Fruit fly (Drosophila melanogaster): ENCODE data around the gene wap.

The wap gene

dm6 chrX:22487667-22488593 lies 32.7 kb upstream of the wap start (continued):
- TF ChIP-seq CG8632 (GFP tag; optimal IDR thresholded peaks at IDR 0.05) (no peak), Met (GFP tag; optimal IDR thresholded peaks at IDR 0.05) (peak; percentile 22), CG6276 (GFP tag; optimal IDR thresholded peaks at IDR 0.05) (peak; percentile 16), CG9139 (GFP tag; optimal IDR thresholded peaks at IDR 0.05) (peak; percentile 14), CG8319 (GFP tag; optimal IDR thresholded peaks at IDR 0.05) (no peak), topi (GFP tag; optimal IDR thresholded peaks at IDR 0.05) (peak; percentile 16), CG3919 (GFP tag; optimal IDR thresholded peaks at IDR 0.05) (peak; percentile 39), fd85E (GFP tag; optimal IDR thresholded peaks at IDR 0.05) (no peak), CG15336 (GFP tag; IDR thresholded peaks at IDR 0.05) (peak; percentile 37), Eip93F (GFP tag; optimal IDR thresholded peaks at IDR 0.05) (no peak)

DNA sequence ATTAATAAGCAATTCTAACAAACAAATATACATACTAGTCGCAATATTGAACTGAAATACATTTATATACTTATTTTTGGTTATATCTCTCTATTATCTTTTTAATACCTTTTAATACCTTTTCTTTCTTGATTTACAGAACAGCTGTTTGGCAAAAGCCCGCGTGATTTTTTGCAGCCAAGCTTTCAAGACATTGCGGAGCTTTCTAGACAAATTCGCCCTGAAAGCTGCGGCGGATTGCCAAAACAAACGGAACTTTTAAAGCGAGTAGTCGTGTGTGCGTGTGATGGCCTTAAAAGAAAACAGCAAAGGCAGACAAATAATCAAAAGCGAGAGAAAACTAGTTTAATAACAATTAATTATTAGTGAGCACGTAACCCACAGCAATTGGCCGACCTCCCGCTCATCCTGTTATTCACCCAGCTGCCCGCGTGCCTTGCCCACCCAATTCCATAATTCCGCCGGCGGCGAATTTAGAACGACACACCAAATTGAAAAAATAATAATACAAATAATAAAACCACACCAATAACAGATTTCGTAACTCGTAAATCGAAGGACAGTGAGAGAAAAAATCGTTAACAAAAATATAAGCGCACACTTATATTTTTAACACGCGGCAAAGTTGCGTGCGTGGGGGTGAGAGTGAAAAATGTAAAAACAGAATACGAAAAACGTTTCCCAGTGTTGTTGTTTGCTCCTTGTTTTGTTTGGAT lies 31.9 kb upstream of the wap start:
- no peak for TF ChIP-seq topi (GFP tag; optimal IDR thresholded peaks at IDR 0.05)
- TF ChIP-seq CG8119 (GFP tag; IDR thresholded peaks at IDR 0.05): 0 out of 3 replicates have a peak, but pooled peaks have one; percentile 10
- TF ChIP-seq CG6792 (GFP tag; optimal IDR thresholded peaks at IDR 0.05): no peak
- TF ChIP-seq ss (GFP tag; optimal IDR thresholded peaks at IDR 0.05): peak in 1 of 2 experiments; percentile 31
- TF ChIP-seq vri (GFP tag; optimal IDR thresholded peaks at IDR 0.05): peak; percentile 61
- TF ChIP-seq CG6163 (GFP tag; IDR thresholded peaks at IDR 0.05): 0 out of 3 replicates have a peak, but pooled peaks have one; percentile 20
- TF ChIP-seq CG32006 (GFP tag; optimal IDR thresholded peaks at IDR 0.05): no peak

DNA sequence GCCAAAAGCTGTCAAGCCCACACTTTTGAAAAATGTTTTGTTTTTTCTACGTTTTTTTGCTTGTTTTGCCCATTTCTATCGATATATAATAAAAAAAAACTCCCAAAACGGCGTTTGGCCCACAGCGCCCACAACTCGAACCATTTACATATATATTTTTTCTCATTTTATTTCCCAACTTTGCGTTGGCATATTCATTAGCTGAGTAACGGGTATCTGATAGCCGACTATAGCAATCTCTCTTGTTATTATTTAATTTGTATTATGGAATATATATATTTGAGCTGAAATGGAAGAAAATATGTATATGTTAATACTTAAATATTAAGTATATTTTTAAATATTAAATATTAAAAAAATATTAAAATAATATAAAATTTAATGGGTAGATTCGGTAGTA lies 31.3 kb upstream of the wap start:
- TF ChIP-seq CG9139 (GFP tag; optimal IDR thresholded peaks at IDR 0.05) (no peak), Hr39 (GFP tag; optimal IDR thresholded peaks at IDR 0.05) (no peak), Eip78C (GFP tag) (peak; percentile 15)

DNA sequence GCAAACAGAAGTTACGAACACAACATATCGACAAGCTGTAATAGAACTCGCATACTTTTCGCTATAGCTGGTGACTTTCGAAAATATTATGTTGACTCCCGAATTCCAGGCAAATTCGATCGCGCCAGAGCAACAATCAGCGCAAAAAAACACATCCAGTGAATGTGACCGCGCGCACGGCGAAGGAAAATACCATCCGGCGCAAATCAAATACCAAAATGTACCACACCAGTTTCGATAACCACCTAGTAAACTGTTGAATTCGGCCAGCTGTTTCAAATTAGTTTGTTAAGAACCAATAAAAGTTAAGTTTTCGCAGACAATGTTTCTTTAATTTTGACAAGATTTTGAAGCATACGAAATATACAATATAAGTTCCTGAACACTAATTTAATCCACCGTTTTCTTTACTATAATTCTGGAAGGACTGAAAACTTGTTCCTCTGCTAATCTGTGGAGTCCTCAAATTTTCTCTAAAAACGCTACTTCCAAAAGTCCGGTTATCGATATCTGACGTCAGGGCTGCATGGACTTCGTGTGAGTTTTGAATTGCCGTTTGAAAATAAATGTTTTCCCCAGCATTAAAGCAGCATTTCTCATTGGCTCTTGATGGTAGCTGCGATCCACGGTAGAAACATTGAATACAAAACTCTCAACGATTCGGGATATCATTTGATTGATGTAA lies 26.8 kb upstream of the wap start, which contains the start of the genes Cp110 and CG12576:
Cp110 (plus strand) TSS at position 223 of the 685 bp plus-strand sequence.
CG12576 (minus strand) TSS at position 498 of the 685 bp plus-strand sequence.
- TF ChIP-seq Eip78C (GFP tag) (peak; percentile 25), CG10631 (GFP tag; optimal IDR thresholded peaks at IDR 0.05) (peak; percentile 19), CG9139 (GFP tag; optimal IDR thresholded peaks at IDR 0.05) (no peak)

DNA sequence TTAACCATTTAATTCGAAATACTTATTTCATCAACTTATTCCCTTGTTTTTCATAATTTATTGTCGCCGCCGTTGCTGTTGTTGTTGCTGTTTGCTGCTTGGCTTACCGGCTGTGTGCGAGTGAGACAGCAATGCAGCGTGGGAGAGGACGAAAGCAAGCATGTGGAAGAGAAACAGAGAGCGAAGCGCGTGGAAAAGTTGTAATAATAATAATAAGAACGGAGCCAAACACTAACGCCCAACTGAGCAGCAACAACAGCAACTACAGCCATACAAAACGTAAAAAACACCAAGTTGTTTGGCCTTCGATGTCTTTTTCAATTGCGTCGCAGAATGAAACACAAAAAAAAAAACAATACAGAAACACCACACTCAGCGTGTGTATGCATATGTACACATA lies 25.9 kb upstream of the wap start:
- TF ChIP-seq achi (GFP tag; optimal IDR thresholded peaks at IDR 0.05): no peak
- TF ChIP-seq CG11294 (GFP tag; IDR thresholded peaks at IDR 0.05): no peak
- TF ChIP-seq Gug (GFP tag; IDR thresholded peaks at IDR 0.05): no peak
- peak; percentile 51 for TF ChIP-seq CG6808 (GFP tag; optimal IDR thresholded peaks at IDR 0.05)
- TF ChIP-seq CG3919 (GFP tag; optimal IDR thresholded peaks at IDR 0.05): no peak
- TF ChIP-seq CG9139 (GFP tag; optimal IDR thresholded peaks at IDR 0.05): no peak
- TF ChIP-seq CG1621 (tag; optimal IDR thresholded peaks at IDR 0.05): no peak
- no peak for TF ChIP-seq CG4318 (GFP tag; optimal IDR thresholded peaks at IDR 0.05)
- TF ChIP-seq eg (GFP tag; IDR thresholded peaks at IDR 0.05): peak; percentile 52; the same call in 1 of the 3 replicates
- TF ChIP-seq CG3032 (tag; optimal IDR thresholded peaks at IDR 0.05): no peak
- no peak for TF ChIP-seq Eip78C (GFP tag)
- peak in 1 of 2 experiments; percentile 15 for TF ChIP-seq ss (GFP tag; optimal IDR thresholded peaks at IDR 0.05)
- peak; percentile 9 for TF ChIP-seq fkh (GFP tag; optimal IDR thresholded peaks at IDR 0.05)
- TF ChIP-seq Sox102F (GFP tag; optimal IDR thresholded peaks at IDR 0.05): no peak
- TF ChIP-seq pdm3 (GFP tag; optimal IDR thresholded peaks at IDR 0.05): no peak
- no peak; the same call in 1 of the 2 replicates for TF ChIP-seq CG15336 (GFP tag; IDR thresholded peaks at IDR 0.05)
- TF ChIP-seq Hr38 (GFP tag; optimal IDR thresholded peaks at IDR 0.05): no peak
- TF ChIP-seq CG7368 (GFP tag; optimal IDR thresholded peaks at IDR 0.05): no peak
- TF ChIP-seq fd59A (GFP tag; optimal IDR thresholded peaks at IDR 0.05): no peak
- TF ChIP-seq vri (GFP tag; optimal IDR thresholded peaks at IDR 0.05): no peak
- TF ChIP-seq CG31627 (GFP tag; optimal IDR thresholded peaks at IDR 0.05): no peak
- no peak for TF ChIP-seq esn (GFP tag; optimal IDR thresholded peaks at IDR 0.05)
- peak; percentile 23 for TF ChIP-seq CG6276 (GFP tag; optimal IDR thresholded peaks at IDR 0.05)
- TF ChIP-seq CG6163 (GFP tag; IDR thresholded peaks at IDR 0.05): peak; percentile 45; the same call in 2 of the 3 replicates
- TF ChIP-seq CG11902 (GFP tag; optimal IDR thresholded peaks at IDR 0.05): no peak
- TF ChIP-seq dsx (GFP tag; optimal IDR thresholded peaks at IDR 0.05; ENCODE audit: poor library complexity, severe bottlenecking): no peak
- no peak for TF ChIP-seq Met (GFP tag; optimal IDR thresholded peaks at IDR 0.05)
- TF ChIP-seq CG32006 (GFP tag; optimal IDR thresholded peaks at IDR 0.05): peak; percentile 9
